Fruit fly (Drosophila melanogaster): Measurements from ENCODE around the gene Mp.

Gene Mp

DNA sequence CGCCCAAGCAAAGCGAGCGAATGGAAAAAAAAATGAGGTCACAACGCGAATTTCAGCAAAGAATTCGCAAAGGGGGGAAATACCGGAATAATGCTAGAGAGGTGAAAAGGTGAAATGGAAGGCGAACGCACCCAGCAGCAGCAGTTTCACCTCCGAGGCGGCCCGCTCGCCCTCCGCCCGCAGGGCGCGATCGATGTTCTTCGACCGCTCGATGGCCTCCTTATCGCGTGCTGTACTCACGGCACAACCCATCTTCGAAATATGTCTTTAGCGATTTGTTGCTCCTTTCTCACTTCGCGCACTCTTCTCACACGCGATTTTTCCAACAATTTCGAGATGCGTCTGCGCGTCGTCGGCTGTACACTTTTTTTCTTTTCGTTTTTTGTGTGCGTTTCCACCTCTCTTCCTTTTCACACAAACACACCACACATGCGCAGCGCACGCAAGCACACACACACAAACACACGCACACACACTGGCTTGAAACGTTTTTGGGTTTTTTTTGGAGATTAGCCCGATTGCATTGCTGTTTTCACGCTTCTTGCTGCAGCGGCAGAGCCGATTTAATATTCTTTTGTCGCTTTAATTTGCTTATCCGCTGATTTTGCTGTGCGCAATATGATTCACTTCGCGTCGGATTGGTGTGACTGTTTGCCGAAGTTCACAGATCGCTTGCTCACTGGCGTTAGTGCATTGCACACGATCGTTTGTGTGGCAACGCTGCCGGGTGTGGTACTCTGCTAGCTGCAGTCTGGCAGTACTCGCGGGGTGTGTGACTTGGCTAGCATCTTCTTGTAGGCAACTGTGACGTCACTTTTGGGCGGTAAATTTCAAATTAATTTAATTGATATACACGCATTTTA lies 19.0 kb upstream of the Mp start, which contains the start of gene Galphai (continued):
- TF ChIP-seq CG13894 (tag; optimal IDR thresholded peaks at IDR 0.05) (peak; percentile 81), Drgx (GFP tag; IDR thresholded peaks at IDR 0.05) (no peak), Nf-YB (GFP tag; optimal IDR thresholded peaks at IDR 0.05) (peak; percentile 14), ftz-f1 (GFP tag; optimal IDR thresholded peaks at IDR 0.05) (peak; percentile 51), phol (tag; optimal IDR thresholded peaks at IDR 0.05) (peak; percentile 73), CG12769 (tag; optimal IDR thresholded peaks at IDR 0.05) (peak; percentile 60), CoRest (tag; optimal IDR thresholded peaks at IDR 0.05) (peak; percentile 64), CG15269 (tag; optimal IDR thresholded peaks at IDR 0.05) (no peak), stc (GFP tag; IDR thresholded peaks at IDR 0.05) (no peak), Chrac-16 (GFP tag; optimal IDR thresholded peaks at IDR 0.05) (no peak), CG10462 (GFP tag; optimal IDR thresholded peaks at IDR 0.05) (no peak), Trl (optimal IDR thresholded peaks at IDR 0.05) (no peak), Trl (GFP tag; optimal IDR thresholded peaks at IDR 0.05) (no peak), Med (GFP tag) (peak; percentile 95), CG8478 (optimal IDR thresholded peaks at IDR 0.05) (peak; percentile 79), Elba2 (GFP tag; optimal IDR thresholded peaks at IDR 0.05) (no peak), luna (GFP tag; optimal IDR thresholded peaks at IDR 0.05) (peak; percentile 44), ash1 (GFP tag; optimal IDR thresholded peaks at IDR 0.05) (peak; percentile 24), CG10654 (GFP tag; optimal IDR thresholded peaks at IDR 0.05) (no peak), Hr51 (GFP tag; optimal IDR thresholded peaks at IDR 0.05) (peak in 1 of 2 experiments; percentile 33), CG8290 (GFP tag; optimal IDR thresholded peaks at IDR 0.05) (peak; percentile 89), CG8290 (tag; optimal IDR thresholded peaks at IDR 0.05) (peak; percentile 59 to 97), usp (GFP tag; optimal IDR thresholded peaks at IDR 0.05) (no peak), CG8944 (GFP tag; optimal IDR thresholded peaks at IDR 0.05) (no peak), dimm (GFP tag; IDR thresholded peaks at IDR 0.05) (no peak), CG3995 (GFP tag; optimal IDR thresholded peaks at IDR 0.05) (no peak), CG34422 (GFP tag; IDR thresholded peaks at IDR 0.05) (peak; percentile 28; the same call in 1 of the 3 replicates), E2f2 (GFP tag; IDR thresholded peaks at IDR 0.05) (peak; percentile 99), dmrt11E (tag; optimal IDR thresholded peaks at IDR 0.05) (peak; percentile 1), Myb (GFP tag; optimal IDR thresholded peaks at IDR 0.05) (peak; percentile 80), wek (GFP tag; optimal IDR thresholded peaks at IDR 0.05) (no peak), z (GFP tag; IDR thresholded peaks at IDR 0.05) (no peak), trem (tag; optimal IDR thresholded peaks at IDR 0.05) (peak; percentile 91), Xbp1 (GFP tag; optimal IDR thresholded peaks at IDR 0.05) (peak; percentile 39), CG7786 (GFP tag; optimal IDR thresholded peaks at IDR 0.05) (peak; percentile 43), Hey (tag; optimal IDR thresholded peaks at IDR 0.05) (no peak), zen2 (GFP tag; IDR thresholded peaks at IDR 0.05; ENCODE audit: partially characterized antibody) (no peak), chinmo (GFP tag; IDR thresholded peaks at IDR 0.05; ENCODE audit: partially characterized antibody) (peak; percentile 70; the same call in 2 of the 4 replicates), sc (optimal IDR thresholded peaks at IDR 0.05) (no peak), sc (GFP tag; optimal IDR thresholded peaks at IDR 0.05) (no peak), CG33213 (GFP tag; optimal IDR thresholded peaks at IDR 0.05) (peak; percentile 97), zen (tag; optimal IDR thresholded peaks at IDR 0.05) (peak; percentile 64), CG13123 (GFP tag; optimal IDR thresholded peaks at IDR 0.05) (no peak), CG9609 (GFP tag; optimal IDR thresholded peaks at IDR 0.05) (peak; percentile 21), NC2β (GFP tag; optimal IDR thresholded peaks at IDR 0.05) (peak; percentile 16), ci (GFP tag; IDR thresholded peaks at IDR 0.05) (peak; percentile 77; the same call in 2 of the 3 replicates), sd (tag; optimal IDR thresholded peaks at IDR 0.05) (peak; percentile 36), CG7839 (tag; optimal IDR thresholded peaks at IDR 0.05) (peak; percentile 13), CG11695 (GFP tag; IDR thresholded peaks at IDR 0.05) (no peak), dpn (GFP tag; optimal IDR thresholded peaks at IDR 0.05) (peak; percentile 38 to 45), kay (GFP tag; optimal IDR thresholded peaks at IDR 0.05) (peak; percentile 100)
